Fruit fly (Drosophila melanogaster) S2 (cell line): ENCODE results near the gene serp.
A peak's percentile ranks its signal among the peaks of the same experiment; 100 is the strongest.

ENCODE experiments used
- CG8478 ChIP-seq: fragments of >200 bp; optimal IDR thresholded peaks from 2 replicates; lab custom pipeline; 2018
- CTCF ChIP-seq, 2 experiments: fragments of >200 bp; optimal IDR thresholded peaks; 2 replicates each; lab custom pipeline; 2018

Gene serp

DNA sequence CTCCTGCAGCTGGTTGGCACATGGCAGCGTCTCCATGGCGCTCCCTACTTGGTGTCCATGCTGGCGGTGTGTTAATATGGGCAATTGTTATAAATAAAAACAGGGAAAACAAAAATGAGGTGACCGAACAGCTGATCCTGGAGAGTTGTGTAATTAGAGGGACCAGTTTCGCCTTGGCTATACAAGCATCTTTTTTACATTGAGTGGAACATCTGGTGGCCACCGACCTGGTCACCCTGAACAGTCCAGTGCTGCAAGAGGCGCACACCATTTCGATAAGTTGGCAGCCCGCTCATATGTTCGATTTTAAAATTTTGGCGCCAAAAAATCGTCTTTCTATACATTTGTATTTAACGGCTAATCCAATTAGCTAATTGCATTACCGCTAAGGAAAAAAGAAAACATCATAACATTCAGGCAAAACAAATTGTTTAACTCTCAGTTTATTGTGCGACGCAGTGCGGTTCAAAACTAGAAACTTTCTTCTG is 20.6 kb downstream of the serp start, which contains the start of the genes CG8765 and Gbeta76C:
Gene CG8765, minus strand, starts transcription at position 154 of the 488 bp plus-strand sequence.
Gene Gbeta76C, plus strand, starts transcription at position 438 of the 488 bp plus-strand sequence.
- TF ChIP-seq CTCF (optimal IDR thresholded peaks at IDR 0.05; lab: Kevin White, UChicago): peak; percentile 21 to 32
- no peak for TF ChIP-seq CG8478 (lab: Kevin White, UChicago)

- TF ChIP-seq CG8478 (lab: Kevin White, UChicago) (no peak), CTCF (optimal IDR thresholded peaks at IDR 0.05; lab: Kevin White, UChicago) (no peak)
These were observed 24.3 kb downstream of the serp start for dm6 chr3L:19683520-19683919.

- no peak for TF ChIP-seq CG8478 (lab: Kevin White, UChicago)
- TF ChIP-seq CTCF (optimal IDR thresholded peaks at IDR 0.05; lab: Kevin White, UChicago): no peak
These were observed 24.9 kb downstream of the serp start for dm6 chr3L:19682902-19683301.

- no peak for TF ChIP-seq CTCF (optimal IDR thresholded peaks at IDR 0.05; lab: Kevin White, UChicago)
- TF ChIP-seq CG8478 (lab: Kevin White, UChicago): no peak
These were observed 31.8 kb downstream of the serp start for dm6 chr3L:19676050-19676449.

DNA sequence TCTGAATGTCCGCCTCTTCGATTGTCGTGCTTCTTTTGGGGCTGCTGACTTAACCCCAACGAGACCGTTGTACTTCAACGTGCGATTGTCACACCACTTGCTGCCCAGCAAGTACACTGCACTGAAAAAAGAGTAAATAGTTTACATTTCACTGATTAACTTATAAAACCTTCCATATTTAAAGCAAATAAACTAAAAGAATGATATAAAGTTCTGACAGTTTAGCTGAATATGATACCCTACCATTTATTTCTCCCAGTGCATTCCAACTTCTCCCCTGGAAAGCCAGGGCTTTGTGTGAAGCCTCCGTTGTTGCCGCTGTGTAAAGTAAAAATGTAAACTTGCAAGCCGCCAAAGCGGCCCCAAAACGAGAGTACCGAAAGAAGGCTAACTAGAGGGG is 33.5 kb downstream of the serp start:
- TF ChIP-seq CTCF (optimal IDR thresholded peaks at IDR 0.05; lab: Kevin White, UChicago) (no peak), CG8478 (lab: Kevin White, UChicago) (no peak)

DNA sequence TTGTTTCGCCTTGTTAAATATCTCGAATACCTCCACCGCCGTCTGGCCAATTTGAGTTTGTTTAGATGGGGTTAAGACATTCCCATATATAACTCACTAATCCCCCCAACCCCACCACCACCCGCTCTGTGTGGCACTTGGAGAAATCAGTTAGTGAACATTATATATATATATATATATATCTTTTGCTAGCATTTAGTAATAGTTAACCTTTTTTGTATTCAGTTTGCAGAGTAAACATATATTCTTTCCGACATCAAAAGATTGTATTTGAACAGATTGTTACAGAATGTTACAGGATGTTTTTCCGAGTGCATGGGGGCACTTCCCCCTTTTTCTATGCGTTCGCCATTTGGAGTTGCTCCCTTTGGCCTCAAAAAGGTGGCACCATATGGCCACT is 37.3 kb downstream of the serp start:
- TF ChIP-seq CG8478 (lab: Kevin White, UChicago) (no peak), CTCF (optimal IDR thresholded peaks at IDR 0.05; lab: Kevin White, UChicago) (no peak)

DNA sequence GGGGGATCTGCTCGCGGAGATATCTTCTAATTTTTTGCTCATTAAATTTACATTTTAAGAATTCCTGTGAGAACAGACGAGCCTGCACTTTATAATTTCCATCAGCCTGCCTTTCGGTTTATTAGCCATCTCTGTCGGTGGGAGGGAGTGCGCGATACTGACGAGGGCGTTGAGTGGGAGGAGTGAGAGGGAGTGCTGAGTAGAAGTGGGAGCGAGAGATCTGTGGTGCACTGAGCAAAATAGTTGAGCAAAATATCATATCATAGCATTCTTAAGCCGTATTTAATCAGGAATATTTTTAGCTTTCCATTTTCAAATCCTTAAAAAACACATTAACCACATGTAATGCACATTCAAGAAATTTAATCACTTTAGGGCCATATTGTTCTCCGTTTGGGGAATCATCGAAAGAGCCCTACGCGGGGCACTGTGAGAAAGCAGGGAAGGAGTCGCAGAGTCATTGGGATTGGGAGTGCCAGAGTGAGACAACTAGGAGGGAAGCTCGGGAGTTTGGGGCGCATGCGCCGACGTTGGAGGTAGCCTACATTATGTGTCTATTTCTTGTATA is 42.7 kb downstream of the serp start:
- no peak for TF ChIP-seq CTCF (optimal IDR thresholded peaks at IDR 0.05; lab: Kevin White, UChicago)
- TF ChIP-seq CG8478 (lab: Kevin White, UChicago): no peak

dm6 chr3L:19663605-19664230 is 44.1 kb downstream of the serp start, which contains the start of gene tey:
tey (minus strand) TSS chr3L:19664104.
- TF ChIP-seq CTCF (optimal IDR thresholded peaks at IDR 0.05; lab: Kevin White, UChicago) (no peak), CG8478 (lab: Kevin White, UChicago) (no peak)

DNA sequence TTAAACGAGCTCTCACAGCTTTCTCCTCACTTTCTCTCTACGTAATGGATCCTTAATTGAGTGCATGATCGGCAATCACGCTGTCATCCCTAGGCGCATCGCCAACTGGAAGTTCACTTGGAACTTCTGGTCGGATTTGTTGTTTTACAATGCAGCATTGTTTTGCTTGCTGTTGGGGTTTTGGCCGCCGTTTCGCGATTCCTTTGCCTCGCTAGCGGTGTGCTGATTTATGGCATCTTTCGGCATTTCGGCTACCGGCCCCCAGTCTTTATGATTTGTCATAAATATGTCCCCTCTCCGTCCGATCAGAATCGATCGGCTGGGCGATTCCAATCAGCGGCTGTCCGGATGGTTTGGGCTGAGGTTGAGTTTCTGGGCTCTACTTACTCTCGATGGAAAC is 44.9 kb downstream of the serp start:
- no peak for TF ChIP-seq CTCF (optimal IDR thresholded peaks at IDR 0.05; lab: Kevin White, UChicago)
- TF ChIP-seq CG8478 (lab: Kevin White, UChicago): no peak

DNA sequence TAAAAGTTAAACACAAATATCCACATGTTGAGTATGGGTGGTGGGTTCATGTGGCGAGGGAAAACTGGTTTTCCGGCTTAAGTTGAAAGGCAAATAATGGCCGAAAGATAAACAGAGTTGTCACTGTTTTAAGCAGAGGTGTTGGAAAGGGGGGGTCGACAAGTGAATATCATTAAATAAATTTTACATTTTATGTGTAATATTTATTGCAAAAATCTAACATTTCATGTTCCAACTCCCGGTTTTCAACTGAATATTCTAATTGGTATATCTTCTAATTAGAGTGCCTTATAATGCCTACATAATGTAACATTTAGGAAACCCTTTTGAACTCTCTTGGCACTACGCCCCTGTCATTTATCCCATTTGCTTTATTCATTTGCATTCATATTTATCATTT is 51.9 kb downstream of the serp start:
- TF ChIP-seq CG8478 (lab: Kevin White, UChicago) (no peak), CTCF (optimal IDR thresholded peaks at IDR 0.05; lab: Kevin White, UChicago) (no peak)

- TF ChIP-seq CG8478 (lab: Kevin White, UChicago) (no peak), CTCF (optimal IDR thresholded peaks at IDR 0.05; lab: Kevin White, UChicago) (no peak)
These were observed 54.3 kb downstream of the serp start for dm6 chr3L:19653470-19653869.
